Fruit fly (Drosophila melanogaster): ENCODE measurements around the gene phu.

phu gene

dm6 chr3R:9534125-9534496, 39.5 kb downstream of the phu start (continued):
- peak; percentile 83 for TF ChIP-seq CG13123 (GFP tag; optimal IDR thresholded peaks at IDR 0.05)
- no peak; the same call in 1 of the 2 replicates for TF ChIP-seq Dip2 (GFP tag; IDR thresholded peaks at IDR 0.05)
- peak; percentile 92 for TF ChIP-seq CG12299 (tag; optimal IDR thresholded peaks at IDR 0.05)
- TF ChIP-seq sens-2 (GFP tag; IDR thresholded peaks at IDR 0.05): peak; percentile 92
- peak; percentile 23 for TF ChIP-seq cg (GFP tag; optimal IDR thresholded peaks at IDR 0.05)
- peak; percentile 81 for TF ChIP-seq scrt (GFP tag; optimal IDR thresholded peaks at IDR 0.05)
- TF ChIP-seq CG11456 (GFP tag; IDR thresholded peaks at IDR 0.05): peak; percentile 88; the same call in 2 of the 3 replicates
- peak; percentile 95 for TF ChIP-seq Xbp1 (GFP tag; optimal IDR thresholded peaks at IDR 0.05)
- no peak for TF ChIP-seq ash1 (GFP tag; optimal IDR thresholded peaks at IDR 0.05)
- TF ChIP-seq Bdp1 (GFP tag; optimal IDR thresholded peaks at IDR 0.05): peak; percentile 77
- TF ChIP-seq CG4328 (GFP tag; optimal IDR thresholded peaks at IDR 0.05): peak; percentile 86
- TF ChIP-seq Antp (GFP tag; optimal IDR thresholded peaks at IDR 0.05): peak; percentile 86
- no peak for TF ChIP-seq lov (optimal IDR thresholded peaks at IDR 0.05)
- peak; percentile 89; the same call in 2 of the 3 replicates for TF ChIP-seq lov (GFP tag; IDR thresholded peaks at IDR 0.05)
- TF ChIP-seq CG10209 (GFP tag; optimal IDR thresholded peaks at IDR 0.05): peak; percentile 87
- peak; percentile 98 for TF ChIP-seq CG31441 (GFP tag; IDR thresholded peaks at IDR 0.05)
- no peak for TF ChIP-seq Trl (optimal IDR thresholded peaks at IDR 0.05)
- TF ChIP-seq Trl (GFP tag; optimal IDR thresholded peaks at IDR 0.05): peak; percentile 88
- peak; percentile 90 for TF ChIP-seq CG11695 (GFP tag; IDR thresholded peaks at IDR 0.05)
- TF ChIP-seq CG17612 (GFP tag; IDR thresholded peaks at IDR 0.05): peak; percentile 75
- TF ChIP-seq Atf6 (GFP tag; IDR thresholded peaks at IDR 0.05): peak; percentile 89
- TF ChIP-seq Camta (GFP tag; optimal IDR thresholded peaks at IDR 0.05): peak; percentile 93
- peak; percentile 87 for TF ChIP-seq Side (GFP tag; optimal IDR thresholded peaks at IDR 0.05)
- TF ChIP-seq NK7.1 (GFP tag; optimal IDR thresholded peaks at IDR 0.05): peak; percentile 81
- peak; percentile 22 for TF ChIP-seq pros (GFP tag; optimal IDR thresholded peaks at IDR 0.05)
- TF ChIP-seq Bteb2 (GFP tag; optimal IDR thresholded peaks at IDR 0.05): peak; percentile 89
- TF ChIP-seq ind (GFP tag; optimal IDR thresholded peaks at IDR 0.05): peak; percentile 91
- peak; percentile 82 for TF ChIP-seq dimm (GFP tag; IDR thresholded peaks at IDR 0.05)
- TF ChIP-seq her (GFP tag; optimal IDR thresholded peaks at IDR 0.05): peak; percentile 84
- TF ChIP-seq CG8089 (GFP tag; optimal IDR thresholded peaks at IDR 0.05): peak; percentile 88
- peak; percentile 88 for TF ChIP-seq disco-r (GFP tag; optimal IDR thresholded peaks at IDR 0.05)
- TF ChIP-seq H2.0 (GFP tag; IDR thresholded peaks at IDR 0.05): peak; percentile 93
- TF ChIP-seq ewg (GFP tag; optimal IDR thresholded peaks at IDR 0.05): peak; percentile 91
- TF ChIP-seq z (GFP tag; IDR thresholded peaks at IDR 0.05): 0 out of 3 replicates have a peak, but pooled peaks have one; percentile 19
- TF ChIP-seq sd (tag; optimal IDR thresholded peaks at IDR 0.05): peak; percentile 38
- TF ChIP-seq phol (tag; optimal IDR thresholded peaks at IDR 0.05): peak; percentile 95
- peak; percentile 95 for TF ChIP-seq CG15269 (tag; optimal IDR thresholded peaks at IDR 0.05)
- TF ChIP-seq wek (GFP tag; optimal IDR thresholded peaks at IDR 0.05): peak; percentile 74
- no peak for TF ChIP-seq mirr (GFP tag; optimal IDR thresholded peaks at IDR 0.05)
- peak; percentile 86 for TF ChIP-seq CG31388 (GFP tag; optimal IDR thresholded peaks at IDR 0.05)
- peak; percentile 58 for TF ChIP-seq CG17912 (GFP tag; optimal IDR thresholded peaks at IDR 0.05)
- peak; percentile 98 for TF ChIP-seq gem (tag; optimal IDR thresholded peaks at IDR 0.05)
- TF ChIP-seq Tbp (GFP tag; optimal IDR thresholded peaks at IDR 0.05): no peak
- peak; percentile 89 for TF ChIP-seq CG12659 (GFP tag; optimal IDR thresholded peaks at IDR 0.05)
- TF ChIP-seq CG2120 (GFP tag; optimal IDR thresholded peaks at IDR 0.05): peak; percentile 89
- peak; percentile 65 for TF ChIP-seq CG6683 (GFP tag; optimal IDR thresholded peaks at IDR 0.05)
- TF ChIP-seq Dbx (GFP tag; IDR thresholded peaks at IDR 0.05): peak; percentile 78
- no peak for TF ChIP-seq CG8478 (optimal IDR thresholded peaks at IDR 0.05)
- TF ChIP-seq bab2 (GFP tag; optimal IDR thresholded peaks at IDR 0.05): peak; percentile 95
- no peak for TF ChIP-seq Hr39 (optimal IDR thresholded peaks at IDR 0.05)
- TF ChIP-seq Dref (GFP tag; IDR thresholded peaks at IDR 0.05): no peak
- TF ChIP-seq otp (GFP tag; IDR thresholded peaks at IDR 0.05): peak; percentile 89
- no peak for TF ChIP-seq yki (optimal IDR thresholded peaks at IDR 0.05)
- peak; percentile 86 for TF ChIP-seq emc (GFP tag; optimal IDR thresholded peaks at IDR 0.05)
